Fruit fly (Drosophila melanogaster): ENCODE measurements around the gene CG14322.

The CG14322 gene

dm6 chr3R:17701131-17701593 is 53.7 kb downstream of the CG14322 start (continued):
- peak; percentile 13 for TF ChIP-seq grau (tag; optimal IDR thresholded peaks at IDR 0.05)
- TF ChIP-seq Ravus (GFP tag; IDR thresholded peaks at IDR 0.05), result no peak
- TF ChIP-seq CG13287 (GFP tag; IDR thresholded peaks at IDR 0.05; ENCODE audit: partially characterized antibody), result peak; percentile 12; the same call in 1 of the 2 replicates
- TF ChIP-seq CG10543 (GFP tag; optimal IDR thresholded peaks at IDR 0.05), result peak; percentile 81
- no peak for TF ChIP-seq cato (GFP tag; optimal IDR thresholded peaks at IDR 0.05; ENCODE audit: borderline replicate concordance)
- TF ChIP-seq stwl (tag; optimal IDR thresholded peaks at IDR 0.05), result no peak
- peak; percentile 37; the same call in 1 of the 2 replicates for TF ChIP-seq Awh (GFP tag; IDR thresholded peaks at IDR 0.05)
- no peak for TF ChIP-seq CG8944 (GFP tag; optimal IDR thresholded peaks at IDR 0.05)
- no peak for TF ChIP-seq ind (GFP tag; optimal IDR thresholded peaks at IDR 0.05)
- no peak for TF ChIP-seq pan (optimal IDR thresholded peaks at IDR 0.05)
- TF ChIP-seq pan (GFP tag; optimal IDR thresholded peaks at IDR 0.05 in 1 of 2, IDR thresholded peaks at IDR 0.05 in 1 of 2), result no peak
- TF ChIP-seq ssp (GFP tag; IDR thresholded peaks at IDR 0.05), result no peak
- TF ChIP-seq Mad (GFP tag; optimal IDR thresholded peaks at IDR 0.05), result no peak
- no peak for TF ChIP-seq NK7.1 (GFP tag; optimal IDR thresholded peaks at IDR 0.05)
- no peak for TF ChIP-seq CG6683 (GFP tag; optimal IDR thresholded peaks at IDR 0.05)
- TF ChIP-seq CG18619 (GFP tag; optimal IDR thresholded peaks at IDR 0.05), result no peak
- TF ChIP-seq NC2β (GFP tag; optimal IDR thresholded peaks at IDR 0.05), result no peak
- no peak for TF ChIP-seq NC2α (GFP tag; optimal IDR thresholded peaks at IDR 0.05)
- no peak for TF ChIP-seq CG16863 (GFP tag; optimal IDR thresholded peaks at IDR 0.05)
- no peak for TF ChIP-seq tio (GFP tag; optimal IDR thresholded peaks at IDR 0.05)
- no peak for TF ChIP-seq Gug (GFP tag; IDR thresholded peaks at IDR 0.05)
- no peak for TF ChIP-seq PHDP (tag; optimal IDR thresholded peaks at IDR 0.05)
- TF ChIP-seq row (GFP tag; IDR thresholded peaks at IDR 0.05), result 0 out of 3 replicates have a peak, but pooled peaks have one; percentile 10
- no peak for TF ChIP-seq corto (GFP tag; optimal IDR thresholded peaks at IDR 0.05)
- no peak for TF ChIP-seq CG4404 (GFP tag; IDR thresholded peaks at IDR 0.05)
- TF ChIP-seq CG7745 (tag; optimal IDR thresholded peaks at IDR 0.05), result no peak
- no peak for TF ChIP-seq CHES-1-like (GFP tag; optimal IDR thresholded peaks at IDR 0.05)
- TF ChIP-seq CkIIα-i1 (GFP tag; IDR thresholded peaks at IDR 0.05), result no peak
- TF ChIP-seq salm (tag; optimal IDR thresholded peaks at IDR 0.05), result no peak
- no peak for TF ChIP-seq chn (GFP tag; optimal IDR thresholded peaks at IDR 0.05)
- TF ChIP-seq nerfin-1 (tag; optimal IDR thresholded peaks at IDR 0.05), result no peak
- no peak for TF ChIP-seq Drgx (GFP tag; IDR thresholded peaks at IDR 0.05)
- no peak for TF ChIP-seq zen (tag; optimal IDR thresholded peaks at IDR 0.05)
- TF ChIP-seq Poxn (GFP tag; IDR thresholded peaks at IDR 0.05), result no peak
- no peak for TF ChIP-seq CG15073 (GFP tag; optimal IDR thresholded peaks at IDR 0.05)
- TF ChIP-seq CG2889 (GFP tag; IDR thresholded peaks at IDR 0.05), result no peak
- no peak for TF ChIP-seq croc (GFP tag; conservative IDR thresholded peaks at IDR 0.05)
- no peak for TF ChIP-seq gce (GFP tag; IDR thresholded peaks at IDR 0.05)
- TF ChIP-seq ERR (GFP tag; optimal IDR thresholded peaks at IDR 0.05), result no peak
- no peak for TF ChIP-seq CG12155 (GFP tag; optimal IDR thresholded peaks at IDR 0.05)
- no peak for TF ChIP-seq CG1602 (GFP tag; optimal IDR thresholded peaks at IDR 0.05)
- TF ChIP-seq rib (GFP tag; IDR thresholded peaks at IDR 0.05), result peak; percentile 99
- no peak for TF ChIP-seq CG10147 (GFP tag; optimal IDR thresholded peaks at IDR 0.05)
- TF ChIP-seq Xbp1 (GFP tag; optimal IDR thresholded peaks at IDR 0.05), result no peak
- no peak for TF ChIP-seq CG7928 (GFP tag; optimal IDR thresholded peaks at IDR 0.05)
- no peak for TF ChIP-seq hb (GFP tag; IDR thresholded peaks at IDR 0.05; ENCODE audit: partially characterized antibody)
- TF ChIP-seq zf30C (GFP tag; optimal IDR thresholded peaks at IDR 0.05), result peak; percentile 51
- TF ChIP-seq eyg (GFP tag; optimal IDR thresholded peaks at IDR 0.05), result no peak
- peak; percentile 83 for TF ChIP-seq sens (GFP tag)
- TF ChIP-seq ase (GFP tag; IDR thresholded peaks at IDR 0.05), result no peak
- no peak for TF ChIP-seq CG2678 (tag; optimal IDR thresholded peaks at IDR 0.05)
- TF ChIP-seq CG18262 (tag; optimal IDR thresholded peaks at IDR 0.05), result no peak
